Fruit fly (Drosophila melanogaster): ENCODE data around the gene CG43153.

The CG43153 gene

DNA sequence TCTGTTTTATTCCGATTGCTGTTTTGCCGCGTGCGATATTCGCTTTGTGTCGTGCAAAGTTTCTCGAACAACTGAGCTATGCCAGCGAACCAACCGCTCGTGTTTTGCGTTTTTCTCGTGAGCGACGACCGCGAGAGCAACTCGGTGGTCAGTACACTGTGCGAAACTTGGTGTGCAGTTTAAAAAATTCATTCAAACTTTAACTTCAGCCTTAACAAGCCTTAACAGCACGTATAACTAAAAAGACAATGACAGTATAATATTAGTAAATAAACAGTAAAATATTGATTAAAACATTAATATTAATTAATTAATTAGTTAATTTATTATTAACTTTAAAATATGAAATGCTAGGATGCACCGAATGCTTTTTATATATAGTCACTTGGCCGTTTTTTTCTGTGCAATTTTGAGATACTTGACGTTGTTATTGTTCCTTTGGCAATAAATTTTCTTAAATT, 5.6 kb upstream of the CG43153 start, which contains the start of gene CG31705 (continued):
- TF ChIP-seq Hmx (GFP tag; optimal IDR thresholded peaks at IDR 0.05) (no peak), ap (GFP tag; IDR thresholded peaks at IDR 0.05) (no peak), Fer3 (tag; optimal IDR thresholded peaks at IDR 0.05) (peak; percentile 11), dimm (GFP tag; IDR thresholded peaks at IDR 0.05) (no peak), Side (GFP tag; optimal IDR thresholded peaks at IDR 0.05) (no peak), CG17385 (GFP tag; optimal IDR thresholded peaks at IDR 0.05) (no peak), gem (tag; optimal IDR thresholded peaks at IDR 0.05) (peak; percentile 76), CG17912 (GFP tag; optimal IDR thresholded peaks at IDR 0.05) (no peak), Xrp1 (GFP tag; IDR thresholded peaks at IDR 0.05) (no peak), CG10274 (GFP tag; optimal IDR thresholded peaks at IDR 0.05) (peak; percentile 50), hbn (GFP tag; IDR thresholded peaks at IDR 0.05; ENCODE audit: partially characterized antibody) (no peak), caup (GFP tag; optimal IDR thresholded peaks at IDR 0.05; ENCODE audit: severe bottlenecking) (peak; percentile 57), Taf1 (GFP tag; IDR thresholded peaks at IDR 0.05) (no peak), CG10462 (GFP tag; optimal IDR thresholded peaks at IDR 0.05) (no peak), chn (GFP tag; optimal IDR thresholded peaks at IDR 0.05) (no peak), scrt (GFP tag; optimal IDR thresholded peaks at IDR 0.05) (no peak), Deaf1 (tag; optimal IDR thresholded peaks at IDR 0.05) (peak; percentile 87), CG16779 (GFP tag; IDR thresholded peaks at IDR 0.05) (no peak), CG12071 (GFP tag; optimal IDR thresholded peaks at IDR 0.05) (no peak), Asciz (GFP tag; optimal IDR thresholded peaks at IDR 0.05) (no peak), eyg (GFP tag; optimal IDR thresholded peaks at IDR 0.05) (no peak), HLHmδ (GFP tag; optimal IDR thresholded peaks at IDR 0.05) (no peak), CG17359 (tag; optimal IDR thresholded peaks at IDR 0.05) (peak; percentile 1), jing (GFP tag; optimal IDR thresholded peaks at IDR 0.05) (no peak), esg (GFP tag; conservative IDR thresholded peaks at IDR 0.05) (peak; percentile 23; the same call in 1 of the 2 replicates), toy (GFP tag; IDR thresholded peaks at IDR 0.05) (no peak), Sin3A (optimal IDR thresholded peaks at IDR 0.05) (no peak), Dref (GFP tag; IDR thresholded peaks at IDR 0.05) (no peak), fd64A (GFP tag; optimal IDR thresholded peaks at IDR 0.05) (no peak), dm (GFP tag; optimal IDR thresholded peaks at IDR 0.05) (no peak), BtbVII (GFP tag; optimal IDR thresholded peaks at IDR 0.05) (peak; percentile 55), Abd-B (GFP tag; optimal IDR thresholded peaks at IDR 0.05) (peak; percentile 27), sna (GFP tag; IDR thresholded peaks at IDR 0.05; ENCODE audit: partially characterized antibody) (no peak), CG17568 (GFP tag; optimal IDR thresholded peaks at IDR 0.05) (no peak), schlank (tag; optimal IDR thresholded peaks at IDR 0.05) (peak; percentile 4), CG16813 (GFP tag; IDR thresholded peaks at IDR 0.05; ENCODE audit: partially characterized antibody) (no peak), Hr39 (optimal IDR thresholded peaks at IDR 0.05) (no peak), CG3995 (GFP tag; optimal IDR thresholded peaks at IDR 0.05) (no peak), Dll (GFP tag; IDR thresholded peaks at IDR 0.05; ENCODE audit: partially characterized antibody) (no peak), CG8944 (GFP tag; optimal IDR thresholded peaks at IDR 0.05) (no peak), Dp (GFP tag; optimal IDR thresholded peaks at IDR 0.05) (no peak), CG15601 (tag; optimal IDR thresholded peaks at IDR 0.05) (no peak), nerfin-2 (GFP tag; IDR thresholded peaks at IDR 0.05; ENCODE audit: partially characterized antibody) (no peak), CG18764 (GFP tag; optimal IDR thresholded peaks at IDR 0.05) (no peak), da (GFP tag; optimal IDR thresholded peaks at IDR 0.05) (no peak), cad (GFP tag; optimal IDR thresholded peaks at IDR 0.05) (no peak), CG8924 (tag; optimal IDR thresholded peaks at IDR 0.05) (peak; percentile 54), CG6854 (GFP tag; optimal IDR thresholded peaks at IDR 0.05) (no peak), Nf-YC (tag; optimal IDR thresholded peaks at IDR 0.05) (no peak), dan (GFP tag; IDR thresholded peaks at IDR 0.05) (no peak), CG10565 (GFP tag; optimal IDR thresholded peaks at IDR 0.05) (no peak), CG18599 (GFP tag; optimal IDR thresholded peaks at IDR 0.05) (peak; percentile 50)
